Fruit fly (Drosophila melanogaster) whole organism, wandering third instar larva: ENCODE measurements around the gene CG15543.

ENCODE experiments used
- CG9705 ChIP-seq: fragments of 200-800 bp; sonication (Bioruptor generic); optimal IDR thresholded peaks from 2 replicates; lab custom pipeline; 2018; ENCODE audit warnings: missing biosample characterization, mild to moderate bottlenecking, missing genetic modification characterization
- CrebA ChIP-seq: fragments of 200-800 bp; sonication (Bioruptor generic); optimal IDR thresholded peaks from 2 replicates; lab custom pipeline; 2016; ENCODE audit warnings: missing biosample characterization, mild to moderate bottlenecking, missing genetic modification characterization, borderline replicate concordance
- Dfd ChIP-seq: fragments of >200 bp; optimal IDR thresholded peaks from 2 replicates; lab custom pipeline; 2017; ENCODE audit warnings: missing biosample characterization, missing genetic modification characterization
- Dif ChIP-seq: fragments of 200-275, 200-300 bp; sonication (Bioruptor generic); optimal IDR thresholded peaks from 2 replicates; lab custom pipeline; 2018; ENCODE audit warnings: missing biosample characterization, missing genetic modification characterization; ENCODE audit not compliant: partially characterized antibody
- GATAd ChIP-seq: sonication (Bioruptor generic); optimal IDR thresholded peaks from 2 replicates; lab custom pipeline; 2016; ENCODE audit warnings: missing biosample characterization, missing genetic modification characterization
- HLH106 ChIP-seq: fragments of 200-800 bp; optimal IDR thresholded peaks from 3 replicates; lab custom pipeline; 2019; ENCODE audit warnings: missing biosample characterization, mild to moderate bottlenecking, missing genetic modification characterization, moderate library complexity
- Hnf4 ChIP-seq: fragments of 200-800 bp; sonication (Bioruptor generic); optimal IDR thresholded peaks from 2 replicates; lab custom pipeline; 2016; ENCODE audit warnings: missing biosample characterization, mild to moderate bottlenecking, missing genetic modification characterization
- Mio ChIP-seq: sonication (Bioruptor generic); optimal IDR thresholded peaks from 2 replicates; lab custom pipeline; 2016; ENCODE audit warnings: missing biosample characterization, missing genetic modification characterization
- N ChIP-seq: fragments of >200 bp; optimal IDR thresholded peaks from 2 replicates; lab custom pipeline; 2018; ENCODE audit warnings: missing biosample characterization, missing external identifiers, missing genetic modification characterization
- OdsH ChIP-seq: fragments of 200-800 bp; sonication (Bioruptor generic); optimal IDR thresholded peaks from 2 replicates; lab custom pipeline; 2016; ENCODE audit warnings: missing biosample characterization, mild to moderate bottlenecking, missing genetic modification characterization
- Vsx2 ChIP-seq: fragments of 200-300, 225-300 bp; sonication (Bioruptor generic); optimal IDR thresholded peaks from 2 replicates; lab custom pipeline; 2018; ENCODE audit warnings: missing biosample characterization, missing genetic modification characterization; ENCODE audit not compliant: partially characterized antibody
- br ChIP-seq: fragments of 200-800 bp; sonication (Bioruptor generic); optimal IDR thresholded peaks from 2 replicates; lab custom pipeline; 2016; ENCODE audit warnings: missing biosample characterization, missing genetic modification characterization
- brk ChIP-seq: fragments of 200-800 bp; sonication (Bioruptor generic); optimal IDR thresholded peaks from 2 replicates; lab custom pipeline; 2016; ENCODE audit warnings: missing biosample characterization, mild to moderate bottlenecking, missing genetic modification characterization
- dmrt93B ChIP-seq: fragments of 200-800 bp; sonication (Bioruptor generic); optimal IDR thresholded peaks from 2 replicates; lab custom pipeline; 2018; ENCODE audit warnings: missing biosample characterization, mild to moderate bottlenecking, missing genetic modification characterization
- dsf ChIP-seq: sonication (Bioruptor generic); optimal IDR thresholded peaks from 2 replicates; lab custom pipeline; 2016; ENCODE audit warnings: missing biosample characterization, missing genetic modification characterization, borderline replicate concordance
- foxo ChIP-seq, 2 experiments: fragments of 200-800 bp; sonication (Bioruptor generic); optimal IDR thresholded peaks; 2 replicates in 1 of 2; 3 replicates in 1 of 2; lab custom pipeline; 2016 to 2017; ENCODE audit warnings: missing biosample characterization in 2 of 2, missing genetic modification characterization in 2 of 2
- fru ChIP-seq: fragments of 200-800 bp; sonication (Bioruptor generic); optimal IDR thresholded peaks from 3 replicates; lab custom pipeline; 2016; ENCODE audit warnings: missing biosample characterization, mild to moderate bottlenecking, missing genetic modification characterization
- h ChIP-seq: fragments of 200-800 bp; sonication (Bioruptor generic); optimal IDR thresholded peaks from 3 replicates; lab custom pipeline; 2016; ENCODE audit warnings: missing biosample characterization, mild to moderate bottlenecking, missing genetic modification characterization
- jim ChIP-seq: fragments of 175-275, 200-325 bp; sonication (Bioruptor generic); optimal IDR thresholded peaks from 2 replicates; lab custom pipeline; 2016; ENCODE audit warnings: missing biosample characterization, mild to moderate bottlenecking, missing genetic modification characterization
- psq ChIP-seq: fragments of 200-800 bp; sonication (Bioruptor generic); optimal IDR thresholded peaks from 3 replicates; lab custom pipeline; 2017; ENCODE audit warnings: missing biosample characterization, mild to moderate bottlenecking, missing genetic modification characterization, moderate library complexity
- rgr ChIP-seq: fragments of 200-800 bp; sonication (Bioruptor generic); optimal IDR thresholded peaks from 3 replicates; lab custom pipeline; 2016; ENCODE audit warnings: missing biosample characterization, mild to moderate bottlenecking, missing genetic modification characterization
- sage ChIP-seq: fragments of 200-800 bp; sonication (Bioruptor generic); optimal IDR thresholded peaks from 2 replicates; lab custom pipeline; 2016; ENCODE audit warnings: missing biosample characterization, mild to moderate bottlenecking, missing genetic modification characterization
- sv ChIP-seq: fragments of 200-800 bp; sonication (Bioruptor generic); optimal IDR thresholded peaks from 3 replicates; lab custom pipeline; 2016; ENCODE audit warnings: missing biosample characterization, missing genetic modification characterization
- tai ChIP-seq: sonication (Bioruptor generic); optimal IDR thresholded peaks from 2 replicates; lab custom pipeline; 2016; ENCODE audit warnings: missing biosample characterization, missing genetic modification characterization
- usp ChIP-seq: fragments of >200 bp; optimal IDR thresholded peaks from 2 replicates; lab custom pipeline; 2017; ENCODE audit warnings: missing biosample characterization, missing genetic modification characterization
- woc ChIP-seq: sonication (Bioruptor generic); optimal IDR thresholded peaks from 2 replicates; lab custom pipeline; 2016; ENCODE audit warnings: missing biosample characterization, mild to moderate bottlenecking, missing genetic modification characterization

The CG15543 gene

dm6 chr3R:30781661-30782120 lies 39.0 kb downstream of the CG15543 start (continued):
- TF ChIP-seq Mio (GFP tag; lab: Kevin White, UChicago): peak; percentile 43
- TF ChIP-seq woc (GFP tag; lab: Kevin White, UChicago): peak; percentile 78
- peak; percentile 88 for TF ChIP-seq fru (GFP tag; lab: Kevin White, UChicago)
- no peak for TF ChIP-seq dsf (GFP tag; lab: Kevin White, UChicago)
- TF ChIP-seq Vsx2 (GFP tag; lab: Kevin White, UChicago): peak; percentile 64
- TF ChIP-seq brk: peak; percentile 76
- peak; percentile 73 for TF ChIP-seq dmrt93B (GFP tag; lab: Kevin White, UChicago)
- TF ChIP-seq OdsH (GFP tag; lab: Kevin White, UChicago): peak; percentile 92
- TF ChIP-seq tai (GFP tag; lab: Kevin White, UChicago): peak; percentile 94
- TF ChIP-seq rgr (GFP tag; lab: Kevin White, UChicago): peak; percentile 89
- no peak for TF ChIP-seq CrebA (GFP tag; lab: Kevin White, UChicago)
- TF ChIP-seq Dfd (GFP tag; lab: Kevin White, UChicago): no peak
- TF ChIP-seq CG9705 (GFP tag; lab: Kevin White, UChicago): peak; percentile 71

- TF ChIP-seq foxo (GFP tag; optimal IDR thresholded peaks at IDR 0.05; lab: Kevin White, UChicago) (no peak), usp (GFP tag; lab: Kevin White, UChicago) (no peak), N (GFP tag; lab: Kevin White, UChicago) (no peak), sage (GFP tag; lab: Kevin White, UChicago) (no peak), Dif (no peak), dmrt93B (GFP tag; lab: Kevin White, UChicago) (no peak), rgr (GFP tag; lab: Kevin White, UChicago) (no peak), sv (GFP tag; lab: Kevin White, UChicago) (no peak), h (GFP tag; lab: Kevin White, UChicago) (no peak), jim (GFP tag; lab: Kevin White, UChicago) (no peak), psq (GFP tag; lab: Kevin White, UChicago) (no peak), br (GFP tag; lab: Kevin White, UChicago) (no peak)
These were observed 39.9 kb downstream of the CG15543 start for dm6 chr3R:30782553-30782952.

- TF ChIP-seq OdsH (GFP tag; lab: Kevin White, UChicago): no peak
- no peak for TF ChIP-seq CrebA (GFP tag; lab: Kevin White, UChicago)
- no peak for TF ChIP-seq N (GFP tag; lab: Kevin White, UChicago)
- no peak for TF ChIP-seq jim (GFP tag; lab: Kevin White, UChicago)
- TF ChIP-seq woc (GFP tag; lab: Kevin White, UChicago): no peak
- TF ChIP-seq CG9705 (GFP tag; lab: Kevin White, UChicago): no peak
- peak; percentile 58 for TF ChIP-seq fru (GFP tag; lab: Kevin White, UChicago)
- no peak for TF ChIP-seq Hnf4 (GFP tag; lab: Kevin White, UChicago)
- TF ChIP-seq dmrt93B (GFP tag; lab: Kevin White, UChicago): no peak
- no peak for TF ChIP-seq GATAd (GFP tag; lab: Kevin White, UChicago)
- peak; percentile 46 for TF ChIP-seq h (GFP tag; lab: Kevin White, UChicago)
- TF ChIP-seq foxo (GFP tag; optimal IDR thresholded peaks at IDR 0.05; lab: Kevin White, UChicago): peak in 1 of 2 experiments; percentile 32
- TF ChIP-seq brk: no peak
These were observed 46.7 kb downstream of the CG15543 start for dm6 chr3R:30789363-30789762.

dm6 chr3R:30792959-30793358 lies 50.3 kb downstream of the CG15543 start:
- no peak for TF ChIP-seq brk
- TF ChIP-seq HLH106 (tag; lab: Kevin White, UChicago): no peak
- peak; percentile 76 for TF ChIP-seq Dfd (GFP tag; lab: Kevin White, UChicago)
- no peak for TF ChIP-seq br (GFP tag; lab: Kevin White, UChicago)
